Worm (Caenorhabditis elegans): ENCODE results near the gene F57B9.8.

DNA sequence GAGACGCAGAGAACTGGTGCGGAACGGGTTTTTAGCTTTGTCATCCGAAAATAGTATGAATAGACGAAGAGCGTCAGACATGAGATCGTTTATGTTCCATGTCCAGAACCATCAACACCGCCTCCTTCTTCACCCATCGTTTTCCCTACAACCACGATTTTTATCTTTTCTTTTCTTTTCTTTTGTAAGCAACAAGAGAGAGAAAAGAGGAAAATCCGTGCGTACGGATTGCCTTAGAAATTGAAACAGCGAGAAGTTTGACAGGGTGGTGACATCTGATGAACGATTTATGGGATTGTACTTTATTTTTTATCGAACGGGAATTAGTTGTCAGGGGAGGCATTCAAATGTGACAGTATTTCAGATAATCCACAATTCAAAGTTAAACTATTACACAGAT lies 10.6 kb upstream of the F57B9.8 start, which contains the start of gene abu-13:
- TF ChIP-seq elt-2 (tag; optimal IDR thresholded peaks at IDR 0.05): no peak
- no peak for TF ChIP-seq nhr-11 (tag; optimal IDR thresholded peaks at IDR 0.05)
- no peak for TF ChIP-seq rnt-1 (tag; optimal IDR thresholded peaks at IDR 0.05)
- TF ChIP-seq pha-4 (tag; optimal IDR thresholded peaks at IDR 0.05): no peak
- no peak for TF ChIP-seq syd-9 (tag; optimal IDR thresholded peaks at IDR 0.05)
- TF ChIP-seq nfya-1 (tag; optimal IDR thresholded peaks at IDR 0.05): no peak
- TF ChIP-seq tbx-7 (tag; optimal IDR thresholded peaks at IDR 0.05): no peak
- TF ChIP-seq ztf-16 (tag; optimal IDR thresholded peaks at IDR 0.05): no peak
- TF ChIP-seq ceh-9 (tag; optimal IDR thresholded peaks at IDR 0.05): no peak
- no peak for TF ChIP-seq ceh-31 (tag; optimal IDR thresholded peaks at IDR 0.05)
- TF ChIP-seq hlh-8 (tag; optimal IDR thresholded peaks at IDR 0.05): no peak
- TF ChIP-seq ceh-2 (tag; optimal IDR thresholded peaks at IDR 0.05): no peak
- TF ChIP-seq ets-4 (tag; optimal IDR thresholded peaks at IDR 0.05): no peak
